5 fruit fly cellular contexts compared by ENCODE assay signal in the genomic region with DNA sequence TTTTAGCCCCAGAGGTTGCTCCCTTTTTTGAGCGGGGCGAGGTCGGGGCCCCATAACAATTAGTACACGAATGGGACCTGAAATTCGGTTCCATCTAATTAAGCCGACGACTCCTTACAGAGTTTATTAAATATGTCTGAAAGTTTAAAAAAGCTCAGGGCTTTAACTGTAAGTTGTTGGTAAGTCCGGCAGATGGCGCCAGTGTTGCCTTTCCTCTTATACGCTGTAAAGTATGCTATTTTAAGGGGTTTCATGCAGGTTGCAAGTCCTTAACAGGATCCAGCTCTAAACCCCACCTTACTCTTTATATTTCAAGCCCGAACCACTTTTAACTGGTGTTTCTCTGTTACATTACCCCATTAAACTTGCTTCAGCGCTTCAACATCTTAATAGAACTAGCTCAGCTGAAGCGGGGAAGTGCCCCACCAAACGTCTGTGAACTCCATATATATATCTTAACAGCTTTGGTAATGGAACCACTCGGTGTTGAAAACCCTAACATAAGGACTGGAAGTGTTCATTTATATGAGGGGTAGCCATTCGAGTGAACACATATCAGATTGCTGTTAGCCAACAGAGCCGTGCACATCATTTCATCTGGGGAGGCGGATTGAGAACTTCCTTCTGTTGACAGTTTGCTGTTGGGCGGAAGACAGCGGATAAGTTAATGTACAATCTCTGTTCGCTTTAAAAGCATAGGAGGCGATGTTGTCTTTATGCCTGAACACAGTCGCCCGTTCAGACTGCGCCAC.
TF ChIP-seq lines count a peak whose summit lies in the region.

No protein-coding gene starts in this region.

- TF ChIP-seq CTCF in S2 (optimal IDR thresholded peaks at IDR 0.05; lab: Kevin White, UChicago): peak; percentile 83 to 86
- peak; percentile 90 for TF ChIP-seq CTCF in whole organism, embryonic (GFP tag; optimal IDR thresholded peaks at IDR 0.05; lab: Kevin White, UChicago)

TF ChIP-seq in whole organism, adult, 20 proteins besides CTCF, POLR2A, EP300 and RAD21:
- TF ChIP-seq kay (GFP tag; lab: Kevin White, UChicago; ENCODE audit: borderline replicate concordance) (no peak), ovo (GFP tag; optimal IDR thresholded peaks at IDR 0.05; lab: Kevin White, UChicago) (no peak), cic (GFP tag; optimal IDR thresholded peaks at IDR 0.05; lab: Kevin White, UChicago) (no peak), Clk (GFP tag; optimal IDR thresholded peaks at IDR 0.05; lab: Kevin White, UChicago) (no peak), CG7101 (tag; optimal IDR thresholded peaks at IDR 0.05; lab: Kevin White, UChicago) (no peak), pad (GFP tag; optimal IDR thresholded peaks at IDR 0.05; lab: Kevin White, UChicago) (peak; percentile 91), CG7045 (GFP tag; optimal IDR thresholded peaks at IDR 0.05; lab: Kevin White, UChicago) (no peak), Mnt (GFP tag; optimal IDR thresholded peaks at IDR 0.05; lab: Kevin White, UChicago) (no peak), bab1 (GFP tag; optimal IDR thresholded peaks at IDR 0.05; lab: Kevin White, UChicago) (no peak)

TF ChIP-seq in whole organism, embryonic, 481 proteins besides CTCF, POLR2A, EP300 and RAD21:
- TF ChIP-seq CG2120 (GFP tag; optimal IDR thresholded peaks at IDR 0.05; lab: Kevin White, UChicago): no peak
- no peak for TF ChIP-seq CG10209 (GFP tag; optimal IDR thresholded peaks at IDR 0.05; lab: Kevin White, UChicago)
- no peak for TF ChIP-seq Hr3 (GFP tag; optimal IDR thresholded peaks at IDR 0.05; lab: Kevin White, UChicago)
- no peak for TF ChIP-seq Usf (GFP tag; optimal IDR thresholded peaks at IDR 0.05; lab: Kevin White, UChicago)
- no peak for TF ChIP-seq jumu (GFP tag; optimal IDR thresholded peaks at IDR 0.05; lab: Kevin White, UChicago)
- TF ChIP-seq Gug (GFP tag; IDR thresholded peaks at IDR 0.05; lab: Robert Waterston, UW): no peak
- peak; percentile 84 for TF ChIP-seq abd-A (tag; optimal IDR thresholded peaks at IDR 0.05; lab: Kevin White, UChicago)
- TF ChIP-seq CG15269 (tag; optimal IDR thresholded peaks at IDR 0.05; lab: Kevin White, UChicago): no peak
- no peak for TF ChIP-seq CG14710 (tag; optimal IDR thresholded peaks at IDR 0.05; lab: Kevin White, UChicago)
- TF ChIP-seq stc (GFP tag; IDR thresholded peaks at IDR 0.05; lab: Robert Waterston, UW): no peak
- no peak for TF ChIP-seq mirr (GFP tag; optimal IDR thresholded peaks at IDR 0.05; lab: Kevin White, UChicago)
- no peak for TF ChIP-seq onecut (GFP tag; IDR thresholded peaks at IDR 0.05; lab: Robert Waterston, UW)
- TF ChIP-seq CG12744 (GFP tag; optimal IDR thresholded peaks at IDR 0.05; lab: Kevin White, UChicago): no peak
- TF ChIP-seq Poxn (GFP tag; IDR thresholded peaks at IDR 0.05; lab: Robert Waterston, UW): no peak
- TF ChIP-seq Rfx (GFP tag; IDR thresholded peaks at IDR 0.05; lab: Robert Waterston, UW): 0 out of 2 replicates have a peak, but pooled peaks have one; percentile 13
- peak; percentile 31 for TF ChIP-seq Deaf1 (tag; optimal IDR thresholded peaks at IDR 0.05; lab: Kevin White, UChicago)
- TF ChIP-seq CG8388 (GFP tag; optimal IDR thresholded peaks at IDR 0.05; lab: Kevin White, UChicago): no peak
- peak; percentile 96 for TF ChIP-seq CG5180 (GFP tag; optimal IDR thresholded peaks at IDR 0.05; lab: Kevin White, UChicago)
- TF ChIP-seq zfh1 (GFP tag; IDR thresholded peaks at IDR 0.05; lab: Robert Waterston, UW): 0 out of 3 replicates have a peak, but pooled peaks have one; percentile 23
TF ChIP-seq in whole organism, embryonic: peak in this region for 5.

TF ChIP-seq in whole organism, prepupa, 60 proteins besides CTCF, POLR2A, EP300 and RAD21:
- no peak for TF ChIP-seq CG8319 (GFP tag; optimal IDR thresholded peaks at IDR 0.05; lab: Kevin White, UChicago)
- TF ChIP-seq dsx (GFP tag; optimal IDR thresholded peaks at IDR 0.05; lab: Kevin White, UChicago; ENCODE audit: poor library complexity, severe bottlenecking): peak; percentile 63
- TF ChIP-seq CG6808 (GFP tag; optimal IDR thresholded peaks at IDR 0.05; lab: Kevin White, UChicago): no peak
- no peak for TF ChIP-seq Eip93F (GFP tag; optimal IDR thresholded peaks at IDR 0.05; lab: Kevin White, UChicago)
- no peak for TF ChIP-seq Ets21C (GFP tag; optimal IDR thresholded peaks at IDR 0.05; lab: Kevin White, UChicago)
- no peak for TF ChIP-seq acj6 (GFP tag; optimal IDR thresholded peaks at IDR 0.05; lab: Kevin White, UChicago)
- TF ChIP-seq Eip78C (GFP tag; lab: Kevin White, UChicago): peak; percentile 9
- no peak for TF ChIP-seq CG32006 (GFP tag; optimal IDR thresholded peaks at IDR 0.05; lab: Kevin White, UChicago)
- TF ChIP-seq net (GFP tag; optimal IDR thresholded peaks at IDR 0.05; lab: Kevin White, UChicago): no peak
TF ChIP-seq in whole organism, prepupa: peak in this region for 2.

TF ChIP-seq in whole organism, wandering third instar larva, 38 proteins besides CTCF, POLR2A, EP300 and RAD21:
- peak; percentile 13 for TF ChIP-seq Myc (optimal IDR thresholded peaks at IDR 0.05; lab: Kevin White, UChicago)
- no peak for TF ChIP-seq woc (GFP tag; optimal IDR thresholded peaks at IDR 0.05; lab: Kevin White, UChicago)
